Fruit fly (Drosophila melanogaster): ENCODE measurements around the gene CG34291.

CG34291 gene

DNA sequence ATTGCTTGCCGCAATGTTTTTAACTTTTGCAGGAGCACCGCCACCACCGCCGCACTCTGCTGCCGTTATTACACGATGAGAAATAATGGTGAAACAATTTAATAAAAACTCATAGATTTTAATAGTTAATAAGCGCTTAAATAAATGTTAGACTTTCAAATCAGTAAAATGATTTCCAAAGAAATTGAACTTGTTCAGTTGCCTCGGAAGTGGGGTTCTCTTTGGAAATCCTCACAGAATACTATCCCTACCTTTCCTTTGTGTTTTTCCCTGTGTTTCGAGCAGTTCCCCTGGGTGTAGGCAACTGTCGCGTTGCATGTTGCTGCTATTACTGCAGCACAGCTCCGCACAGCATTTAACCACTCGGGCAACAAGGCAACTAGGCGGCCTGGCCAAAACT lies 2.6 kb upstream of the CG34291 start:
- TF ChIP-seq insv (optimal IDR thresholded peaks at IDR 0.05) (no peak), Myc (optimal IDR thresholded peaks at IDR 0.05) (no peak), h (optimal IDR thresholded peaks at IDR 0.05) (no peak), ttk (optimal IDR thresholded peaks at IDR 0.05) (no peak), psq (optimal IDR thresholded peaks at IDR 0.05) (no peak), Sin3A (optimal IDR thresholded peaks at IDR 0.05) (no peak)

DNA sequence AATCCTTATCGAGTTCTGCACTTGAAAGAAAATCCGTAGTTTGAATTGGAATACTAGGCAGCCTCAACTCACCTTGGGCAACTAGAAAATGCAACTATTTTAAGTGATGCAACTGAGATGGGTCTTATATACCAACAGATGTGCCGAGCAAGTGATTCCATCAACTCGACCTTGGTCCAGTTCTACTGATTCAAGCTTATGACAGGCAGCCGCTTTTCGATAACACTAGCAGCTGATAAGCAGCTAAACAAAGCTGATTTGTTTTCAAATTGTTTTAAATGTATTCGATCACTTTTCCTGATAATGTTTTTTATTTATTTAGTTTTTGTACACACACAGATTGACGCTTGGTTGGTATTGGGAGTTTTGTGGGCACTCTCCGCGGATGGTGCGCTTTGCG lies 576 bp downstream of the CG34291 start, which contains the start of gene CG6503:
Gene CG6503, minus strand, starts transcription at position 101 of the 400 bp plus-strand sequence.
- TF ChIP-seq Sin3A (optimal IDR thresholded peaks at IDR 0.05) (no peak), insv (optimal IDR thresholded peaks at IDR 0.05) (no peak), Myc (optimal IDR thresholded peaks at IDR 0.05) (no peak), h (optimal IDR thresholded peaks at IDR 0.05) (no peak), psq (optimal IDR thresholded peaks at IDR 0.05) (no peak), ttk (optimal IDR thresholded peaks at IDR 0.05) (no peak)

DNA sequence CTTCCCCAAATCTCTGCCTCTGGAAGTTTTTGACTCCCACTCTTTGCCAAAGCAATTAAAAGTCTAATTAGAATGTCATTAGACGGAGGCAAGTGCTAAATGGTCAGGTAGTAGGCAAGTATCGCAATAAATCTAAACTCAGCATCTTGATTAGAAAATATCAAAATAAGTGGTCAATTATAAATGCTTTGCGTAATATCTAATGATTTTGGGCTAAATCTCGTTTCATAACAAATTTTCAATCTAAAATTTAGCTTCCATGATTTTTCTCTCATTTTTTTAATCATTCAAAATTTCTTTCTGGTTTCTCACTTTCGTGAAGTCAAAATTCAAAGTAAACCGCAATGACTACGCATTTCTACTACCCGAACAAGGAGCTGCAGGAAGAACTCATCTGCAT lies 11.8 kb downstream of the CG34291 start, which contains the start of gene Ald2:
Gene Ald2, plus strand, starts transcription at position 301 of the 400 bp plus-strand sequence.
- no peak for TF ChIP-seq Sin3A (optimal IDR thresholded peaks at IDR 0.05)
- no peak for TF ChIP-seq Myc (optimal IDR thresholded peaks at IDR 0.05)
- no peak for TF ChIP-seq psq (optimal IDR thresholded peaks at IDR 0.05)

DNA sequence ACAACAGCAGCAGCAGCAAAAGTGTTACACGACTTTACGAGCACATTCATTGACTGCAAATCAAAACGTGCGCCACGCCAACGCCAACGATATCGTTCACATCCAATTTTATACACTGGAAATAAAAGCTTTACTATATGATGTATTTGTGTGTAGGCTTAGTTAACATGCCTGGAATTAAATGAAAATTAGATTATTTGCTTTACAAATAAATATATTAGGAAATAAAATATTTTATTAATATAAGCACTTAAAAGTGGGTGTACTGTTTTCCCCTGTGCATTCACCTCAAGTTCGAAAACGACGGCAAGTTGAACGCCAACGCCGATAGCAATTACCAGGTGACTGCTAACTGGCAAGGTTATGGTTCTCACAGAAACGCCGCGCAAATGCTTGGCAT lies 15.8 kb downstream of the CG34291 start:
- TF ChIP-seq insv (optimal IDR thresholded peaks at IDR 0.05) (no peak), h (optimal IDR thresholded peaks at IDR 0.05) (no peak), Sin3A (optimal IDR thresholded peaks at IDR 0.05) (no peak), psq (optimal IDR thresholded peaks at IDR 0.05) (no peak), ttk (optimal IDR thresholded peaks at IDR 0.05) (no peak), Myc (optimal IDR thresholded peaks at IDR 0.05) (no peak)

DNA sequence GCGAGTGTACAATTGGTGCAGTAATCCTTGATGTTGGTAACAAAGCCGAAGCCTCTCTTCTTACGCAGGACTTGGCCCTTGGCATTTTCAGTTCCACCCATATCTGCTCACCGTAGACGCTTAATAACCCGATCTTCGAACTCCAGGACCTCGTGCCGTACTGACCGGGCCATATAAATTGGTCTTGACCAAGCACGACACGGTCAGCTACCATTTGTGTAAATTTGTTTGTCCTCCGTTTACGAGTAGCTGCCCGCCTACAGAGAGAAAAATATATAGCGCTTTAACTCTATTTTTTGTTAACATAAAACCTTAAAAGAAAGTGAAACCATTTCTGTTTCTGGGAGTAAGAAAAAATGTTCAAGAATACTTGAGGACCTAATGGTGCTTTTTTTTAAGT lies 22.0 kb downstream of the CG34291 start, which contains the start of gene ppk15:
Gene ppk15, minus strand, starts transcription at position 101 of the 400 bp plus-strand sequence.
- no peak for TF ChIP-seq Myc (optimal IDR thresholded peaks at IDR 0.05)
- TF ChIP-seq psq (optimal IDR thresholded peaks at IDR 0.05): no peak
- TF ChIP-seq h (optimal IDR thresholded peaks at IDR 0.05): no peak
- TF ChIP-seq Sin3A (optimal IDR thresholded peaks at IDR 0.05): no peak
- no peak for TF ChIP-seq ttk (optimal IDR thresholded peaks at IDR 0.05)
- TF ChIP-seq insv (optimal IDR thresholded peaks at IDR 0.05): no peak
